Fruit fly (Drosophila melanogaster): ENCODE data around the gene bcn92.

bcn92 gene

DNA sequence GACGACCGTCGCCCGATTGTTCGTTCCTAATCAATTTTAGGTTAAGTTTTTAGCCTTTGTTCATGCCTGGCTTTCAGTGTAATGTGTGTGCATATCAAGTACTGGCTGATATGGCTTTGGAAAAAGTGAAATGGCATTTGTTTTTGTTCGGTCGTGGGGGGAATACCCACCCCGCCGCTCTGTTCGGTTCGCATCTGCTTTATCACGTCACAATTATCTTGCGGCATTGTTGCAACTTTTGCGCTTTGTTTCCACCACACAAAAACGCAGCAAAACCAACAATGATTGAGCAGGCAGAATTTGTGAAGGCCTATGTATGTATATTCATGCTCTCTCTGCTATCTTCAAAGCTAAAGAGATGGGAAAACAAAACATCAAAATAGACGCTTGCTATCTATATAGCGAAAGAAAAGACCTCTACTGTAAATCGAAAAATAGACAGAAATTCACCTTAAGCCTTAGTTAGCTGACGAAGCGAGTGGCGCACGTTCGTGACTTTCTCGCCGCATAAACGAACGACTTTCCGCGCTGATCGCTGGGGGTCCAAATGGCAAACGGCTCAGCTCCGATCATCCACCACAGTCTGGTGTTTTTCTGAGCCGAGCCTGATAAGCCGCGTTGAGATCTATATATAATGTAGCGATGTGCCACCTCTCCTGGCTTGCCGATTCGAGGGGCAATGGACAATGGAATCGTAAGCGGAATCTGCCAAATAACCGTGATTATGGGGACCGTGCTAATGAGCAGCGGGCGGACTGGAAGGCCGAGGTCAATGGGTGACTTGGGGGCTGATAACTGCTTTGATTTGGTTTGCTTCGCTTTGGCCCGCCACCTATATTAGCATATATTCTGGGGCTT is 48.2 kb upstream of the bcn92 start:
- TF ChIP-seq CG10631 (GFP tag; optimal IDR thresholded peaks at IDR 0.05) = no peak
- TF ChIP-seq Eip75B (GFP tag; optimal IDR thresholded peaks at IDR 0.05) = no peak
- TF ChIP-seq Eip78C (GFP tag) = peak; percentile 67
- no peak for TF ChIP-seq Gug (GFP tag; IDR thresholded peaks at IDR 0.05)
- TF ChIP-seq Lpt (GFP tag; optimal IDR thresholded peaks at IDR 0.05) = no peak
- TF ChIP-seq CG7368 (GFP tag; optimal IDR thresholded peaks at IDR 0.05) = no peak
- TF ChIP-seq net (GFP tag; optimal IDR thresholded peaks at IDR 0.05) = no peak
- TF ChIP-seq Smox (GFP tag; optimal IDR thresholded peaks at IDR 0.05) = no peak
- TF ChIP-seq spab (GFP tag; optimal IDR thresholded peaks at IDR 0.05) = no peak
- no peak for TF ChIP-seq OdsH (GFP tag; optimal IDR thresholded peaks at IDR 0.05)
- TF ChIP-seq eg (GFP tag; IDR thresholded peaks at IDR 0.05) = no peak
- TF ChIP-seq fd59A (GFP tag; optimal IDR thresholded peaks at IDR 0.05) = no peak
- TF ChIP-seq Eip93F (GFP tag; optimal IDR thresholded peaks at IDR 0.05) = peak; percentile 54
- TF ChIP-seq CG31627 (GFP tag; optimal IDR thresholded peaks at IDR 0.05) = peak; percentile 3
- no peak for TF ChIP-seq CG32006 (GFP tag; optimal IDR thresholded peaks at IDR 0.05)
- TF ChIP-seq svp (GFP tag) = peak; percentile 98
- no peak for TF ChIP-seq CG8319 (GFP tag; optimal IDR thresholded peaks at IDR 0.05)
- TF ChIP-seq CG1621 (tag; optimal IDR thresholded peaks at IDR 0.05) = no peak
- TF ChIP-seq topi (GFP tag; optimal IDR thresholded peaks at IDR 0.05) = peak; percentile 22
- TF ChIP-seq CG34406 (GFP tag; optimal IDR thresholded peaks at IDR 0.05) = no peak
- TF ChIP-seq acj6 (GFP tag; optimal IDR thresholded peaks at IDR 0.05) = no peak
- TF ChIP-seq CG6276 (GFP tag; optimal IDR thresholded peaks at IDR 0.05) = no peak
- TF ChIP-seq CG3919 (GFP tag; optimal IDR thresholded peaks at IDR 0.05) = no peak
- no peak for TF ChIP-seq CG11762 (GFP tag; optimal IDR thresholded peaks at IDR 0.05; ENCODE audit: insufficient read depth)
- TF ChIP-seq Hr4 (GFP tag; optimal IDR thresholded peaks at IDR 0.05) = no peak
- no peak for TF ChIP-seq Met (GFP tag; optimal IDR thresholded peaks at IDR 0.05)
- peak; percentile 28 for TF ChIP-seq esn (GFP tag; optimal IDR thresholded peaks at IDR 0.05)
- no peak for TF ChIP-seq CG3032 (tag; optimal IDR thresholded peaks at IDR 0.05)
- no peak for TF ChIP-seq Sox15 (GFP tag; optimal IDR thresholded peaks at IDR 0.05)
- peak; percentile 80 for TF ChIP-seq vri (GFP tag; optimal IDR thresholded peaks at IDR 0.05)
- TF ChIP-seq Sox14 (GFP tag; optimal IDR thresholded peaks at IDR 0.05) = peak; percentile 68
- TF ChIP-seq Hr39 (GFP tag; optimal IDR thresholded peaks at IDR 0.05) = no peak
- no peak for TF ChIP-seq Ets96B (tag; optimal IDR thresholded peaks at IDR 0.05)
- TF ChIP-seq salr (GFP tag; optimal IDR thresholded peaks at IDR 0.05) = no peak
- TF ChIP-seq achi (GFP tag; optimal IDR thresholded peaks at IDR 0.05) = no peak
- TF ChIP-seq dac (GFP tag; optimal IDR thresholded peaks at IDR 0.05) = no peak
- no peak for TF ChIP-seq CG9139 (GFP tag; optimal IDR thresholded peaks at IDR 0.05)
- no peak for TF ChIP-seq CG6163 (GFP tag; IDR thresholded peaks at IDR 0.05)
- no peak for TF ChIP-seq CG15336 (GFP tag; IDR thresholded peaks at IDR 0.05)

DNA sequence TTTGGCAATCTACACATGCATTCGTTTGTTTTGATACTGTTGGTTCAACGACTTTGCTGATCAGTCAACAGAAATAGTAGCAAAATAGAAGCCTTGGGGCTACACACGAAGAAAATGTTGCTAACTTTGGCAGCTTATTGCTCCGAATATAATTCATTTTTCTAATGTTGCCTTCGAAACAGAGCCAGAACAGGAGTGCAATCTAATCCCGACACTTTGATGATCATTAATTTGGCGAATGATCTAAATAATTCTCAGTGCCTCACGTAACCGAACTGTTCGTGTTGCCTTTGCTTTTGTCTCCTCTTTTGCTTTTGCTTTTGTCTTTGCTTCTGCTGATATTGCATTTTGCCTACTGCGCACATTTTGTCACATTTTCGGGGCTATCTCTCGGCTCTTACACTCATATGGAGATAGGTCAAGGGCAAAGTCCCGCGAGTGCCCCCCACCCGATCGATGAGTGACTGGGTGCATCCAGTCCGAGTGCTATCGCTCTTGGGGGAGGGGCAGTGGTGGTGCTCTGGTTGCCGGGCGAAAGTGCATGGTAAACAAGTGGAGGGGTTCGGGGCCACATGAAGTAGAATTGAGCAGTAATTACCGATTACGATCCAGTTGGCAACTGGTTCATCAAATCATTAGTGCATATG is 46.8 kb upstream of the bcn92 start:
- TF ChIP-seq dsx (GFP tag; optimal IDR thresholded peaks at IDR 0.05; ENCODE audit: poor library complexity, severe bottlenecking) (no peak), CG9139 (GFP tag; optimal IDR thresholded peaks at IDR 0.05) (no peak), svp (GFP tag) (peak; percentile 100), Sox14 (GFP tag; optimal IDR thresholded peaks at IDR 0.05) (peak; percentile 27), net (GFP tag; optimal IDR thresholded peaks at IDR 0.05) (peak; percentile 30), Smox (GFP tag; optimal IDR thresholded peaks at IDR 0.05) (peak; percentile 51), CG4318 (GFP tag; optimal IDR thresholded peaks at IDR 0.05) (no peak), CG6854 (GFP tag; optimal IDR thresholded peaks at IDR 0.05) (no peak), CG11294 (GFP tag; IDR thresholded peaks at IDR 0.05) (peak; percentile 44; the same call in 1 of the 2 replicates), esn (GFP tag; optimal IDR thresholded peaks at IDR 0.05) (peak; percentile 56), fd85E (GFP tag; optimal IDR thresholded peaks at IDR 0.05) (no peak), CG31627 (GFP tag; optimal IDR thresholded peaks at IDR 0.05) (peak; percentile 48), CG3919 (GFP tag; optimal IDR thresholded peaks at IDR 0.05) (peak; percentile 21), Hr38 (GFP tag; optimal IDR thresholded peaks at IDR 0.05) (no peak), vri (GFP tag; optimal IDR thresholded peaks at IDR 0.05) (peak; percentile 90), Eip93F (GFP tag; optimal IDR thresholded peaks at IDR 0.05) (no peak), fd59A (GFP tag; optimal IDR thresholded peaks at IDR 0.05) (no peak), CG8632 (GFP tag; optimal IDR thresholded peaks at IDR 0.05) (peak; percentile 0), Hr4 (GFP tag; optimal IDR thresholded peaks at IDR 0.05) (peak; percentile 47), CG10631 (GFP tag; optimal IDR thresholded peaks at IDR 0.05) (peak; percentile 22), achi (GFP tag; optimal IDR thresholded peaks at IDR 0.05) (peak; percentile 27), Blimp-1 (GFP tag; optimal IDR thresholded peaks at IDR 0.05) (no peak), pdm3 (GFP tag; optimal IDR thresholded peaks at IDR 0.05) (peak; percentile 35)

Data from whole organism, prepupa.